Fruit fly (Drosophila melanogaster): ENCODE data around the gene CG11050.

The CG11050 gene

dm6 chr2L:6601018-6601505, 9.7 kb upstream of the CG11050 start, which contains the start of gene Dpp10 (continued):
- TF ChIP-seq sna (GFP tag; IDR thresholded peaks at IDR 0.05; ENCODE audit: partially characterized antibody) (no peak), Mad (GFP tag; optimal IDR thresholded peaks at IDR 0.05) (peak; percentile 77), CG9437 (GFP tag; optimal IDR thresholded peaks at IDR 0.05) (peak; percentile 82), CG4854 (GFP tag; optimal IDR thresholded peaks at IDR 0.05) (peak; percentile 87), CG6765 (GFP tag; optimal IDR thresholded peaks at IDR 0.05) (peak; percentile 85), Dip2 (GFP tag; IDR thresholded peaks at IDR 0.05) (0 out of 2 replicates have a peak, but pooled peaks have one; percentile 44), az2 (GFP tag; optimal IDR thresholded peaks at IDR 0.05) (peak; percentile 81), CG12744 (GFP tag; optimal IDR thresholded peaks at IDR 0.05) (peak; percentile 86), NfI (GFP tag; optimal IDR thresholded peaks at IDR 0.05) (peak; percentile 92)

- TF ChIP-seq Rx (GFP tag; IDR thresholded peaks at IDR 0.05) (no peak), unpg (GFP tag; optimal IDR thresholded peaks at IDR 0.05) (peak; percentile 39), CG11504 (tag; optimal IDR thresholded peaks at IDR 0.05) (peak; percentile 47), C15 (GFP tag; IDR thresholded peaks at IDR 0.05) (no peak), CG32767 (GFP tag; IDR thresholded peaks at IDR 0.05) (0 out of 2 replicates have a peak, but pooled peaks have one; percentile 15), CG11085 (GFP tag; IDR thresholded peaks at IDR 0.05) (no peak), cg (GFP tag; optimal IDR thresholded peaks at IDR 0.05) (peak; percentile 58), Deaf1 (tag; optimal IDR thresholded peaks at IDR 0.05) (peak; percentile 12), gsb-n (tag; optimal IDR thresholded peaks at IDR 0.05) (peak; percentile 9), E2f2 (GFP tag; IDR thresholded peaks at IDR 0.05) (peak; percentile 25; the same call in 1 of the 2 replicates), dmrt99B (tag; optimal IDR thresholded peaks at IDR 0.05) (peak; percentile 19), lmd (GFP tag; IDR thresholded peaks at IDR 0.05) (0 out of 2 replicates have a peak, but pooled peaks have one; percentile 13), ranshi (GFP tag; IDR thresholded peaks at IDR 0.05) (no peak), CG8388 (GFP tag; optimal IDR thresholded peaks at IDR 0.05) (peak; percentile 47), CG2199 (GFP tag; IDR thresholded peaks at IDR 0.05) (0 out of 3 replicates have a peak, but pooled peaks have one; percentile 39), CG33557 (GFP tag; optimal IDR thresholded peaks at IDR 0.05) (no peak), Ptx1 (GFP tag; IDR thresholded peaks at IDR 0.05) (0 out of 2 replicates have a peak, but pooled peaks have one; percentile 18), Sox102F (GFP tag; optimal IDR thresholded peaks at IDR 0.05) (peak; percentile 10), nmo (GFP tag; optimal IDR thresholded peaks at IDR 0.05) (peak; percentile 12), ttk (GFP tag; IDR thresholded peaks at IDR 0.05) (no peak), CG3065 (GFP tag; optimal IDR thresholded peaks at IDR 0.05) (no peak), gem (tag; optimal IDR thresholded peaks at IDR 0.05) (peak; percentile 38), Ets65A (GFP tag) (no peak), Poxn (GFP tag; IDR thresholded peaks at IDR 0.05) (no peak), sens (GFP tag) (peak; percentile 31), CG12236 (GFP tag; optimal IDR thresholded peaks at IDR 0.05) (no peak), tap (tag; optimal IDR thresholded peaks at IDR 0.05) (peak; percentile 24), CG13424 (tag; optimal IDR thresholded peaks at IDR 0.05) (peak; percentile 0), chinmo (GFP tag; IDR thresholded peaks at IDR 0.05; ENCODE audit: partially characterized antibody) (no peak), CG9817 (tag; optimal IDR thresholded peaks at IDR 0.05) (no peak), Neu2 (GFP tag; optimal IDR thresholded peaks at IDR 0.05; ENCODE audit: borderline replicate concordance) (no peak), repo (GFP tag; optimal IDR thresholded peaks at IDR 0.05) (no peak), CG2120 (GFP tag; optimal IDR thresholded peaks at IDR 0.05) (no peak), CG3995 (GFP tag; optimal IDR thresholded peaks at IDR 0.05) (no peak), schlank (tag; optimal IDR thresholded peaks at IDR 0.05) (no peak), lilli (GFP tag; optimal IDR thresholded peaks at IDR 0.05) (no peak), fu2 (GFP tag; optimal IDR thresholded peaks at IDR 0.05) (no peak), ham (GFP tag; IDR thresholded peaks at IDR 0.05) (no peak), CG2202 (tag; optimal IDR thresholded peaks at IDR 0.05) (no peak), phol (tag; optimal IDR thresholded peaks at IDR 0.05) (peak; percentile 18)
Measured at dm6 chr2L:6611374-6612005, 679 bp downstream of the CG11050 start.

Data from whole organism, embryonic.